Worm (Caenorhabditis elegans): ENCODE measurements around the gene F14F7.7.

The F14F7.7 gene

ce11 chrIII:13067884-13068767, 37.4 kb downstream of the F14F7.7 start (continued):
- TF ChIP-seq egl-27 (tag; optimal IDR thresholded peaks at IDR 0.05) (peak in 1 of 2 experiments; percentile 70), fkh-4 (tag; optimal IDR thresholded peaks at IDR 0.05; ENCODE audit: borderline replicate concordance) (peak; percentile 39), irx-1 (tag; optimal IDR thresholded peaks at IDR 0.05) (peak; percentile 68)

- TF ChIP-seq rnt-1 (tag; optimal IDR thresholded peaks at IDR 0.05) (no peak), mep-1 (tag; optimal IDR thresholded peaks at IDR 0.05) (peak; percentile 1), nhr-85 (tag) (peak; percentile 66)
Observed at ce11 chrIII:13069416-13069815, 38.7 kb downstream of the F14F7.7 start.

ce11 chrIII:13070548-13071050, 39.9 kb downstream of the F14F7.7 start, which contains the start of gene Y39E4B.6:
Gene Y39E4B.6, plus strand, starts transcription at chrIII:13070756.
- TF ChIP-seq lsy-2 (tag; optimal IDR thresholded peaks at IDR 0.05) (peak; percentile 92 to 96), ceh-8 (GFP tag; optimal IDR thresholded peaks at IDR 0.05) (peak; percentile 89), C34B4.2 (tag; optimal IDR thresholded peaks at IDR 0.05) (peak; percentile 46), skn-1 (tag; optimal IDR thresholded peaks at IDR 0.05) (peak; percentile 80), rnt-1 (tag; optimal IDR thresholded peaks at IDR 0.05) (peak; percentile 92), xbp-1 (tag; optimal IDR thresholded peaks at IDR 0.05) (peak; percentile 97), lin-39 (tag; optimal IDR thresholded peaks at IDR 0.05) (peak; percentile 82), elt-3 (tag; optimal IDR thresholded peaks at IDR 0.05) (peak in 5 of 6 experiments; percentile 15 to 90 (median 60)), ets-5 (GFP tag; IDR thresholded peaks at IDR 0.05) (no peak), ces-1 (GFP tag; optimal IDR thresholded peaks at IDR 0.05) (peak; percentile 28), hlh-17 (GFP tag; optimal IDR thresholded peaks at IDR 0.05; ENCODE audit: borderline replicate concordance) (no peak), tbx-2 (tag; optimal IDR thresholded peaks at IDR 0.05) (peak; percentile 98), elt-2 (tag; optimal IDR thresholded peaks at IDR 0.05) (peak; percentile 65), sptf-1 (tag; optimal IDR thresholded peaks at IDR 0.05) (no peak), unc-62 (GFP tag; optimal IDR thresholded peaks at IDR 0.05) (no peak), snu-23 (GFP tag; optimal IDR thresholded peaks at IDR 0.05) (peak; percentile 99), hpl-2 (GFP tag; optimal IDR thresholded peaks at IDR 0.05) (peak; percentile 90), dpl-1 (GFP tag; optimal IDR thresholded peaks at IDR 0.05) (peak; percentile 77 to 81 (median 79)), lin-15B (tag; optimal IDR thresholded peaks at IDR 0.05) (peak; percentile 80), unc-130 (tag; optimal IDR thresholded peaks at IDR 0.05) (peak; percentile 34), mef-2 (tag; optimal IDR thresholded peaks at IDR 0.05) (peak; percentile 80), sup-37 (GFP tag; optimal IDR thresholded peaks at IDR 0.05) (peak; percentile 92), pax-3 (tag; optimal IDR thresholded peaks at IDR 0.05) (peak; percentile 98), nhr-12 (tag; optimal IDR thresholded peaks at IDR 0.05) (no peak), efl-3 (GFP tag; optimal IDR thresholded peaks at IDR 0.05) (peak; percentile 28), grh-1 (GFP tag; IDR thresholded peaks at IDR 0.05) (peak; percentile 94), ztf-11 (tag; optimal IDR thresholded peaks at IDR 0.05) (peak in 1 of 2 experiments; percentile 89), sox-4 (tag; optimal IDR thresholded peaks at IDR 0.05) (peak; percentile 88), efl-1 (optimal IDR thresholded peaks at IDR 0.05) (peak; percentile 84 to 87), efl-1 (GFP tag; optimal IDR thresholded peaks at IDR 0.05 in 1 of 2) (peak; percentile 69 to 97), nhr-237 (tag; optimal IDR thresholded peaks at IDR 0.05) (peak; percentile 82), ztf-4 (tag; optimal IDR thresholded peaks at IDR 0.05) (peak; percentile 84), aha-1 (tag; optimal IDR thresholded peaks at IDR 0.05) (peak; percentile 72), ceh-63 (GFP tag; optimal IDR thresholded peaks at IDR 0.05) (peak; percentile 63), fkh-8 (tag; optimal IDR thresholded peaks at IDR 0.05) (peak; percentile 100), nhr-71 (tag; optimal IDR thresholded peaks at IDR 0.05) (peak; percentile 100), C04F5.9 (tag; optimal IDR thresholded peaks at IDR 0.05) (peak; percentile 88), dsc-1 (tag; optimal IDR thresholded peaks at IDR 0.05) (peak; percentile 95), ceh-90 (tag; optimal IDR thresholded peaks at IDR 0.05) (peak; percentile 49), hlh-4 (tag; optimal IDR thresholded peaks at IDR 0.05) (no peak), jun-1 (tag; optimal IDR thresholded peaks at IDR 0.05) (peak; percentile 97), egl-27 (tag; optimal IDR thresholded peaks at IDR 0.05) (peak; percentile 75 to 84)

Measured in whole organism, L1 larva.